Worm (Caenorhabditis elegans): ENCODE measurements around the gene nspe-3.

Gene nspe-3

DNA sequence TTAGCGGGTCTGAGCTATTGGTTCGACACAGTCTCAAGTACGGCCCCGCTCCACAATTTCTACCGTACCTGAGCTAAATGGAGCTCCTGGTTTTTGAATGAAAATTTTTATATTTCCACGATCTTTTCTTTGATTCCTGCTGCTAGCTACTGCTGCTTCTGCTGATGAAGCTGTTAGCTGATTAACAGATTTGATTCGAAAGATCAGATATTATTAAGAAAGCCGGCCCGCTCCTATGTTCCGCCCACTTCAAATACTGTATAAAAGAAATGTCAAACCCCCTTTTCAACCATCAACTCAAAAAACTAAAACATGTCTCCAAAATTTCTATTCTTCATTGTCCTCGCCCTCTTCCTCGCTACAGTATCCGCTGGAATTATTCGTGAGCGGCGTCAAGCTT, at the start of gene nspe-3:
Gene nspe-3 (plus strand): TSS at position 301 of the 400 bp plus-strand sequence.
- TF ChIP-seq hpl-2 (GFP tag; optimal IDR thresholded peaks at IDR 0.05) = no peak

DNA sequence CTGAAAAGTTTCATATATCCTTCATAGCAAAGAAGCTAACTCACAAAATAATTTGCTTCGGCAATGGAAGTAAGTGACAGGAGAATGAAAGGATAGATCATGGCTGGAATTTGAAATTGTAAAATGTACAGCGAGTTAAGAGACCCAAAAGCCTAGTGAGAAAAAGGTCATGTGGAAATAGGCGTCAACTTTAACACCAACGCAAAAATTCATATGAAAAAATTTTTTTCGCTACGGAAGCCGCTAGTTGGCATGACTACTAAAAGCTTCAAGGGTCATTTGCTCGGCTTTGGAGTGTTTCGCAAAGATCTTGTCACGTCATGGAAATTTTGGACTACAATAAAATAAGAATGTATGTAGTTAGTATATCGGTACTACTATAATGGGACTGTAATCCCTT, 47.2 kb upstream of the nspe-3 start, which contains the start of gene Y38E10A.1:
Gene Y38E10A.1 (minus strand): TSS at position 101 of the 400 bp plus-strand sequence.
- TF ChIP-seq alr-1 (tag; optimal IDR thresholded peaks at IDR 0.05; ENCODE audit: borderline replicate concordance) = no peak
- no peak for TF ChIP-seq nhr-19 (GFP tag; conservative IDR thresholded peaks at IDR 0.05)

DNA sequence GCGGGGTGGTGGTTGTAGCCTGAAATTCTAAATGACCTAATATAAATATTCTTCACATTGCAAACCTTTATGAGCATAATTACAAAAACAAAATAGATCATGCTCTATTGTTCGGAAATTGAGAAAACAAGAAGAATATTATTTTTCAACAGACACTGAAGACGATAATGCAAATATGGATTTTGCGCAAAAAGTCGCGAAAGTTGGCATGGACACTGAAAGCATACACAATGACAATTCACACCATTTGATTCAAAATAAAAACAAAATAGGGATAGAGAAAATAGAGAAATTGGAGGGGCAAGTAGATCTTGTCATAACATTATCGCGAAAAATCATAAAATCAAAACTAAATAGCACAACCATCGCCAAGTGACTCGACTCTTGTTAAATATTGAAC, 44.9 kb upstream of the nspe-3 start, which contains the start of gene Y38E10A.35:
Gene Y38E10A.35 (minus strand): TSS at position 101 of the 400 bp plus-strand sequence.
- no peak for TF ChIP-seq lin-13 (GFP tag; optimal IDR thresholded peaks at IDR 0.05)
- no peak for TF ChIP-seq vab-15 (tag; optimal IDR thresholded peaks at IDR 0.05)
- no peak for TF ChIP-seq dpl-1 (GFP tag; optimal IDR thresholded peaks at IDR 0.05)
- TF ChIP-seq isw-1 (GFP tag; IDR thresholded peaks at IDR 0.05) = no peak
- TF ChIP-seq egl-27 (tag; optimal IDR thresholded peaks at IDR 0.05) = no peak
- TF ChIP-seq fkh-4 (tag; optimal IDR thresholded peaks at IDR 0.05; ENCODE audit: borderline replicate concordance) = no peak
- TF ChIP-seq ceh-63 (GFP tag; optimal IDR thresholded peaks at IDR 0.05) = no peak
- no peak for TF ChIP-seq xbp-1 (tag; optimal IDR thresholded peaks at IDR 0.05)
- no peak for TF ChIP-seq nhr-20 (tag; optimal IDR thresholded peaks at IDR 0.05)

DNA sequence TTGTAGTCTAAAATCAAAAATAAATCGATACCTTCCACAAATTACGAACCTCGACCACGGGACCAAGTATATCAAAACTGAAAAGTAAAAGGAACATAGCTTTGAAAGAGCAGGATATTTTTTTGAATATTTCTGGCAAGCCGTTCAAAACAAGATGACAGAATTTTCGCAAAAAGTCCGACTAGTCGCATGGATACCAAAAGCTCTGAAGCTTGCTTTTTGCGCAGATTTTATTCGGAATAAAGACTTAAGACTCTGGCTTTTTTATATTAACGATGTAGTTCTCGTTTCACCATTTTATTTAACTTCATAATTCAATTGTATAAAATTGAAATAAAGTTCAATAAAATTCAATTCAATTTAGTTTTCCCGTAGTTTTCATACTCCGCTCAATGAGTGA, 44.1 kb upstream of the nspe-3 start, which contains the start of gene Y38E10A.2:
Gene Y38E10A.2 (minus strand): TSS at position 101 of the 400 bp plus-strand sequence.
- TF ChIP-seq nhr-84 (tag; optimal IDR thresholded peaks at IDR 0.05) = no peak
- no peak for TF ChIP-seq ceh-8 (GFP tag; optimal IDR thresholded peaks at IDR 0.05)
- no peak for TF ChIP-seq vab-15 (tag; optimal IDR thresholded peaks at IDR 0.05)
- no peak for TF ChIP-seq nhr-76 (tag; optimal IDR thresholded peaks at IDR 0.05)
- no peak for TF ChIP-seq nhr-19 (GFP tag; conservative IDR thresholded peaks at IDR 0.05)
- no peak for TF ChIP-seq hpl-2 (GFP tag; optimal IDR thresholded peaks at IDR 0.05)
- no peak for TF ChIP-seq ztf-4 (tag; optimal IDR thresholded peaks at IDR 0.05)

DNA sequence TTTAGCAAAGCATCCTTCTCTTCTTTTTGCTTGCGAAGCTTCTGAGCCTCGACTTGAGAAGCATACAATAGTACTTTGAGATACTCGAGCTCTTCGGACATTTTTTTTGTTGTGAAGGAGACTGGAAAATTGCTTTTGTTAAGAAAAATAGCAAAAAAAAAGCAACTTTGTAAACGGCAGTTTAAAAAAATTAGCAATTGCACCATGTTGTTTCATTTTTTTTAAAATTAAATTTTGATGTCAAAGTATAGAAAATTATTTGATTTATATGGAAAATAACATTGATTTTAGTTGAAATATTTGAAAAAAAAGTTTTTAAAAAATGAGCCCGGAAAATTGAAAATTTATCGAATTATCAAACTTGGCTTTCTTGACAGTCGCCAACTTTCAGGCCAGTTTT, 43.0 kb upstream of the nspe-3 start, which contains the start of gene Y38E10A.3:
Gene Y38E10A.3 (minus strand): TSS at position 101 of the 400 bp plus-strand sequence.
- TF ChIP-seq nhr-47 (tag; optimal IDR thresholded peaks at IDR 0.05) (no peak), efl-1 (optimal IDR thresholded peaks at IDR 0.05) (no peak), efl-1 (GFP tag; optimal IDR thresholded peaks at IDR 0.05 in 1 of 2) (peak in 1 of 2 experiments; percentile 59)

DNA sequence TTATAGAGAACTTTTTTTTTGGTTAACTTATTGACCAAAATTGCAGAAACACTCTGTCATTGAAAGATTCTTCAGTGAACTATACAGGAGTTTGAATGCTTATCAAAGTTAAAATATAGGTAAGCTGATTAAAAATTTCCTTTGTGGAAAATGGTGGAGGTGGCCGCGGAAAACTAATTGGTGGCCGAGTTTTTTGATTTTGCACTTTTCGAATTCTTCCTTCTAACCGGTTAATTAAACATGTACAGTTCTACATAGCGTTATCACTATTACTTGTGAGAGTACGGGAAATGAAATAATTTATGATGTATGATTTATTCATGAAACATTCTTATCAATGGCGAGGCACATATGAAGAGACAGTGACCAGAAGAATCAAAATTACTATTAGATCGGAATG, 39.9 kb upstream of the nspe-3 start, which contains the start of gene clec-8:
Gene clec-8 (minus strand): TSS at position 308 of the 400 bp plus-strand sequence.
- no peak for TF ChIP-seq elt-3 (tag; optimal IDR thresholded peaks at IDR 0.05)
- TF ChIP-seq skn-1 (tag; optimal IDR thresholded peaks at IDR 0.05) = no peak
- no peak for TF ChIP-seq pag-3 (tag; optimal IDR thresholded peaks at IDR 0.05; ENCODE audit: borderline replicate concordance, insufficient read depth)
- TF ChIP-seq mdl-1 (tag; optimal IDR thresholded peaks at IDR 0.05) = no peak
- TF ChIP-seq elt-2 (tag; optimal IDR thresholded peaks at IDR 0.05) = peak; percentile 72

DNA sequence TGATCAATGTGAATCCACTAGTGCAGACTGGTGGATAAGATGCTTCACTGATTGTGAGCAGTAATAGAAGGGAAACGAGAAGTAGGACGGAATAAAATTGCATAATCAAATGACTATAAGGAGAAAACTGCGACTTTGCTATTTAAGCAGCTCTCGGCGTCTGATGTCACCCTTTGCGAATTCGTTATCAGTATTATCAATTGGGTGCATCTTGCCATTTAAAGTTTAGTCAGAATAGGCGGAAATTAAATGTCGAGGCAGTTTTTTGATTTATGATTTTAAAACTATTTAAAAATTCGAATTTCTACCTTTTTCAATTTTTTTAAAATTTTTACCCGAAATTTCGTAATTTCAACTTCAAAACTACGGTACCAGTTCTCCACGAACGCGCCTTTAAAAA, 36.7 kb upstream of the nspe-3 start, which contains the start of gene clec-4:
Gene clec-4 (minus strand): TSS at position 162 of the 400 bp plus-strand sequence.
- TF ChIP-seq efl-3 (GFP tag; optimal IDR thresholded peaks at IDR 0.05) (no peak), mab-9 (GFP tag; IDR thresholded peaks at IDR 0.05) (no peak), nhr-47 (tag; optimal IDR thresholded peaks at IDR 0.05) (no peak), hlh-4 (tag; optimal IDR thresholded peaks at IDR 0.05) (no peak), lin-13 (GFP tag; optimal IDR thresholded peaks at IDR 0.05) (no peak), tbx-2 (tag; optimal IDR thresholded peaks at IDR 0.05) (no peak), fkh-8 (tag; optimal IDR thresholded peaks at IDR 0.05) (no peak), alr-1 (tag; optimal IDR thresholded peaks at IDR 0.05; ENCODE audit: borderline replicate concordance) (no peak), zag-1 (tag; optimal IDR thresholded peaks at IDR 0.05) (no peak)
